Worm (Caenorhabditis elegans) whole organism, mixed stage, embryonic: ENCODE data around the gene lgc-15.

ENCODE experiments used
- nhr-237 ChIP-seq: fragments of 150-350 bp; optimal IDR thresholded peaks from 2 replicates; lab custom pipeline; 2014; ENCODE audit warnings: missing biosample characterization, missing genetic modification characterization
- pha-4 ChIP-seq: fragments of 150-350 bp; optimal IDR thresholded peaks from 2 replicates; lab custom pipeline; 2018; ENCODE audit warnings: missing biosample characterization, missing genetic modification reagents, missing genetic modification characterization
- ztf-11 ChIP-seq: fragments of 150-350 bp; optimal IDR thresholded peaks from 2 replicates; lab custom pipeline; 2014; ENCODE audit warnings: missing biosample characterization, missing genetic modification characterization

DNA sequence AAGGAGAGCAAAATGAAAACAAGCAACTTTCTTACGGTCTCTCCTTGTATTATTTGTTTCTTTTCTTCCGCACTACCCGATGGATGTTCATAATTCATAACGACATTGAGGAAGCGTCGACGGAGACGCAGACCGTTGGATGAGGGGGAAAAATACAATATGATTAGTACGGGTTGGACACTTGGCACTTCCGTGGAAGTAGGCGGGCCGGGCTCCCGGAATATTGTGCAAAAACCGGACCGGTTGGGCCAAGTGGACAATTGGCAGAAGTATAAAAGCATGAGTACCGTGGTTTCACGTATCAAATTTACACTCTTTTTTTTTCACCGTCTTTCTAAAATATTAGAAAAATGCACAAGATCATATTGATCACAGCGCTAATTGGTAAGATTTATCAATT, 28.4 kb downstream of the lgc-15 start, which contains the start of gene M153.3:
- TF ChIP-seq ztf-11 = no peak
- no peak for TF ChIP-seq pha-4 (tag; lab: Kevin White, UChicago)
- TF ChIP-seq nhr-237 (tag; lab: Kevin White, UChicago) = no peak
